Fruit fly (Drosophila melanogaster) whole organism, embryonic: Measurements from ENCODE around the gene CG14036.

Experiments
- B-H1 ChIP-seq: fragments of 200-800 bp; sonication (Bioruptor generic); IDR thresholded peaks from 3 replicates; pipeline ENCODE4 v1.3.6; 2022; ENCODE audit warnings: missing biosample characterization, missing genetic modification characterization
- BtbVII ChIP-seq: fragments of 200-800 bp; sonication (Bioruptor generic); optimal IDR thresholded peaks from 3 replicates; lab custom pipeline; 2017; ENCODE audit warnings: missing biosample characterization, mild to moderate bottlenecking, missing genetic modification characterization
- Bteb2 ChIP-seq: fragments of 200-800 bp; sonication (Bioruptor generic); optimal IDR thresholded peaks from 2 replicates; lab custom pipeline; 2016; ENCODE audit warnings: missing biosample characterization, missing genetic modification characterization
- CG11247 ChIP-seq: fragments of 200-800 bp; sonication (Bioruptor generic); IDR thresholded peaks from 2 replicates; pipeline ENCODE4 v1.3.6; 2022; ENCODE audit warnings: missing biosample characterization, missing genetic modification characterization
- CG14860 ChIP-seq: fragments of 200-800 bp; sonication (Bioruptor generic); IDR thresholded peaks from 3 replicates; pipeline ENCODE4 v1.3.6; 2022; ENCODE audit warnings: missing biosample characterization, missing genetic modification characterization; ENCODE audit not compliant: partially characterized antibody
- CG15011 ChIP-seq: fragments of 200-800 bp; sonication (Bioruptor generic); optimal IDR thresholded peaks from 3 replicates; lab custom pipeline; 2018; ENCODE audit warnings: missing biosample characterization, mild to moderate bottlenecking, missing genetic modification characterization
- CG17359 ChIP-seq: fragments of 200-800 bp; sonication (Bioruptor generic); optimal IDR thresholded peaks from 3 replicates; lab custom pipeline; 2018; ENCODE audit warnings: missing biosample characterization, mild to moderate bottlenecking, missing genetic modification characterization, moderate library complexity
- CG2875 ChIP-seq: fragments of 200-800 bp; sonication (Bioruptor generic); optimal IDR thresholded peaks from 2 replicates; lab custom pipeline; 2017; ENCODE audit warnings: missing biosample characterization, mild to moderate bottlenecking, missing genetic modification characterization, missing genetic modification reagents
- CG30403 ChIP-seq: fragments of 200-800 bp; sonication (Bioruptor generic); optimal IDR thresholded peaks from 3 replicates; lab custom pipeline; 2016; ENCODE audit warnings: missing biosample characterization, missing genetic modification characterization
- CG5180 ChIP-seq: fragments of 200-800 bp; sonication (Bioruptor generic); optimal IDR thresholded peaks from 3 replicates; lab custom pipeline; 2017; ENCODE audit warnings: missing biosample characterization, missing genetic modification characterization, mild to moderate bottlenecking, moderate library complexity, missing genetic modification reagents
- CG6272 ChIP-seq: fragments of 200-800 bp; sonication (Bioruptor generic); IDR thresholded peaks from 2 replicates; pipeline ENCODE4 v1.3.6; 2022; ENCODE audit warnings: missing biosample characterization, missing genetic modification characterization
- CG8089 ChIP-seq: fragments of 200-800 bp; sonication (Bioruptor generic); optimal IDR thresholded peaks from 3 replicates; lab custom pipeline; 2016; ENCODE audit warnings: missing biosample characterization, missing genetic modification characterization
- CG8388 ChIP-seq: fragments of 200-800 bp; sonication (Bioruptor generic); optimal IDR thresholded peaks from 2 replicates; lab custom pipeline; 2019; ENCODE audit warnings: missing biosample characterization, mild to moderate bottlenecking, missing genetic modification characterization, moderate library complexity
- CG9817 ChIP-seq: fragments of 200-800 bp; sonication (Bioruptor generic); optimal IDR thresholded peaks from 2 replicates; lab custom pipeline; 2018; ENCODE audit warnings: missing biosample characterization, mild to moderate bottlenecking, missing genetic modification characterization, moderate library complexity
- Camta ChIP-seq: fragments of 200-800 bp; sonication (Bioruptor generic); optimal IDR thresholded peaks from 2 replicates; lab custom pipeline; 2016; ENCODE audit warnings: missing biosample characterization, missing genetic modification characterization
- D19A ChIP-seq: fragments of 200-800 bp; optimal IDR thresholded peaks from 3 replicates; lab custom pipeline; 2019; ENCODE audit warnings: missing biosample characterization, mild to moderate bottlenecking, missing genetic modification characterization, moderate library complexity
- Dbx ChIP-seq: fragments of 200-800 bp; sonication (Bioruptor generic); IDR thresholded peaks from 3 replicates; pipeline ENCODE4 v1.3.6; 2022; ENCODE audit warnings: missing biosample characterization, missing genetic modification characterization
- Fer1 ChIP-seq: fragments of 200-800 bp; sonication (Bioruptor generic); optimal IDR thresholded peaks from 2 replicates; lab custom pipeline; 2017; ENCODE audit warnings: missing biosample characterization, mild to moderate bottlenecking, missing genetic modification characterization
- GATAe ChIP-seq: fragments of 200-800 bp; sonication (Bioruptor generic); conservative IDR thresholded peaks from 2 replicates; pipeline ENCODE4 v1.3.6; 2022; ENCODE audit warnings: missing biosample characterization, missing genetic modification characterization
- Gsc ChIP-seq: fragments of 200-800 bp; sonication (Bioruptor generic); IDR thresholded peaks from 2 replicates; pipeline ENCODE4 v1.3.6; 2022; ENCODE audit warnings: missing biosample characterization, missing genetic modification characterization
- HLH3B ChIP-seq: fragments of 200-800 bp; sonication (Bioruptor generic); IDR thresholded peaks from 2 replicates; pipeline ENCODE4 v1.3.6; 2022; ENCODE audit warnings: missing biosample characterization, missing genetic modification characterization
- Hmx ChIP-seq: fragments of 200-800 bp; sonication (Bioruptor generic); optimal IDR thresholded peaks from 2 replicates; lab custom pipeline; 2016; ENCODE audit warnings: missing biosample characterization, missing genetic modification characterization
- Hsf ChIP-seq: fragments of 200-800 bp; sonication (Bioruptor generic); optimal IDR thresholded peaks from 3 replicates; lab custom pipeline; 2016; ENCODE audit warnings: missing biosample characterization, missing genetic modification characterization
- Jarid2 ChIP-seq: fragments of 200-800 bp; sonication (Bioruptor generic); optimal IDR thresholded peaks from 3 replicates; lab custom pipeline; 2017; ENCODE audit warnings: mild to moderate bottlenecking, missing biosample characterization, missing genetic modification reagents, missing genetic modification characterization
- Lhr ChIP-seq: fragments of 200-800 bp; sonication (Bioruptor generic); optimal IDR thresholded peaks from 3 replicates; lab custom pipeline; 2017; ENCODE audit warnings: mild to moderate bottlenecking, missing biosample characterization, missing genetic modification reagents, missing genetic modification characterization
- Med ChIP-seq: fragments of 200-800 bp; sonication (Bioruptor generic); peaks from one replicate; lab custom pipeline; 2016; ENCODE audit warnings: missing biosample characterization, missing genetic modification characterization, mild to moderate bottlenecking, inconsistent platforms, moderate library complexity
- Myb ChIP-seq: fragments of 200-800 bp; sonication (Bioruptor generic); optimal IDR thresholded peaks from 2 replicates; lab custom pipeline; 2016; ENCODE audit warnings: missing biosample characterization, missing genetic modification characterization
- NK7.1 ChIP-seq: fragments of 200-800 bp; sonication (Bioruptor generic); optimal IDR thresholded peaks from 3 replicates; lab custom pipeline; 2016; ENCODE audit warnings: missing biosample characterization, missing genetic modification characterization
- Ptx1 ChIP-seq: fragments of 200-800 bp; sonication (Bioruptor generic); IDR thresholded peaks from 2 replicates; pipeline ENCODE4 v1.3.6; 2022; ENCODE audit warnings: missing biosample characterization, missing genetic modification characterization
- Sry-β ChIP-seq: fragments of 200-800 bp; sonication (Bioruptor generic); optimal IDR thresholded peaks from 2 replicates; lab custom pipeline; 2018; ENCODE audit warnings: missing biosample characterization, mild to moderate bottlenecking, missing genetic modification characterization, moderate library complexity
- TFAM ChIP-seq: fragments of 200-800 bp; sonication (Bioruptor generic); optimal IDR thresholded peaks from 2 replicates; lab custom pipeline; 2017; ENCODE audit warnings: missing biosample characterization, missing genetic modification characterization, inconsistent platforms
- bab2 ChIP-seq: fragments of 200-800 bp; sonication (Bioruptor generic); optimal IDR thresholded peaks from 2 replicates; lab custom pipeline; 2016; ENCODE audit warnings: missing biosample characterization, missing genetic modification characterization
- cg ChIP-seq: fragments of 200-800 bp; sonication (Bioruptor generic); optimal IDR thresholded peaks from 3 replicates; lab custom pipeline; 2019; ENCODE audit warnings: missing biosample characterization, mild to moderate bottlenecking, missing genetic modification characterization, moderate library complexity
- ci ChIP-seq: fragments of 200-800 bp; sonication (Bioruptor generic); IDR thresholded peaks from 3 replicates; pipeline ENCODE4 v1.3.6; 2022; ENCODE audit warnings: missing biosample characterization, missing genetic modification characterization
- crol ChIP-seq: fragments of 200-800 bp; sonication (Bioruptor generic); IDR thresholded peaks from 2 replicates; pipeline ENCODE4 v1.3.6; 2022; ENCODE audit warnings: missing biosample characterization, missing genetic modification characterization
- eve ChIP-seq, 2 experiments: fragments of >200 bp; optimal IDR thresholded peaks; 2 replicates each; lab custom pipeline; 2017; ENCODE audit warnings: missing biosample characterization in 2 of 2, missing genetic modification characterization in 2 of 2
- fd3F ChIP-seq: fragments of 200-800 bp; sonication (Bioruptor generic); optimal IDR thresholded peaks from 2 replicates; lab custom pipeline; 2018; ENCODE audit warnings: missing biosample characterization, mild to moderate bottlenecking, missing genetic modification characterization, moderate library complexity
- gce ChIP-seq: fragments of 200-800 bp; sonication (Bioruptor generic); IDR thresholded peaks from 3 replicates; pipeline ENCODE4 v1.3.6; 2022; ENCODE audit warnings: missing biosample characterization, missing genetic modification characterization
- grau ChIP-seq: fragments of 200-800 bp; optimal IDR thresholded peaks from 3 replicates; lab custom pipeline; 2019; ENCODE audit warnings: missing biosample characterization, mild to moderate bottlenecking, missing genetic modification characterization, moderate library complexity
- insv ChIP-seq, 2 experiments: fragments of 200-800 bp; sonication (Bioruptor generic); optimal IDR thresholded peaks; 3 replicates each; lab custom pipeline; 2016 to 2018; ENCODE audit warnings: missing biosample characterization in 2 of 2, missing genetic modification characterization in 2 of 2
- klu ChIP-seq: fragments of 200-800 bp; sonication (Bioruptor generic); IDR thresholded peaks from 2 replicates; pipeline ENCODE4 v1.3.6; 2022; ENCODE audit warnings: missing biosample characterization, missing genetic modification characterization
- lilli ChIP-seq: fragments of 200-800 bp; sonication (Bioruptor generic); optimal IDR thresholded peaks from 3 replicates; lab custom pipeline; 2016; ENCODE audit warnings: missing biosample characterization, missing genetic modification characterization
- maf-S ChIP-seq: fragments of 200-800 bp; sonication (Bioruptor generic); optimal IDR thresholded peaks from 2 replicates; lab custom pipeline; 2016; ENCODE audit warnings: missing biosample characterization, missing genetic modification characterization
- p53 ChIP-seq: fragments of 200-800 bp; sonication (Bioruptor generic); optimal IDR thresholded peaks from 2 replicates; lab custom pipeline; 2016; ENCODE audit warnings: missing biosample characterization, missing genetic modification characterization
- pho ChIP-seq: fragments of 200-800 bp; sonication (Bioruptor generic); optimal IDR thresholded peaks from 2 replicates; lab custom pipeline; 2016; ENCODE audit warnings: missing biosample characterization, missing genetic modification characterization
- pros ChIP-seq: fragments of 200-800 bp; sonication (Bioruptor generic); optimal IDR thresholded peaks from 3 replicates; lab custom pipeline; 2019; ENCODE audit warnings: missing biosample characterization, mild to moderate bottlenecking, missing genetic modification characterization, moderate library complexity
- schlank ChIP-seq: fragments of 200-800 bp; sonication (Bioruptor generic); optimal IDR thresholded peaks from 2 replicates; lab custom pipeline; 2018; ENCODE audit warnings: missing biosample characterization, mild to moderate bottlenecking, missing genetic modification characterization
- sens ChIP-seq: fragments of 200-800 bp; sonication (Bioruptor generic); peaks from one replicate; lab custom pipeline; 2016; ENCODE audit warnings: missing biosample characterization, missing genetic modification characterization
- so ChIP-seq: fragments of 200-800 bp; sonication (Bioruptor generic); IDR thresholded peaks from 3 replicates; pipeline ENCODE4 v1.3.6; 2022; ENCODE audit warnings: missing biosample characterization, missing genetic modification characterization
- vfl ChIP-seq: fragments of 200-800 bp; sonication (Bioruptor generic); optimal IDR thresholded peaks from 2 replicates; lab custom pipeline; 2016; ENCODE audit warnings: missing biosample characterization, missing genetic modification characterization
- z ChIP-seq: fragments of 200-800 bp; sonication (Bioruptor generic); IDR thresholded peaks from 3 replicates; pipeline ENCODE4 v1.3.6; 2022; ENCODE audit warnings: missing biosample characterization, missing genetic modification characterization
- zfh1 ChIP-seq: fragments of 200-800 bp; sonication (Bioruptor generic); IDR thresholded peaks from 3 replicates; pipeline ENCODE4 v1.3.6; 2022; ENCODE audit warnings: missing biosample characterization, missing genetic modification characterization

Gene CG14036

dm6 chr2L:5043043-5043442 lies 11.8 kb downstream of the CG14036 start, which contains the start of the genes CG33995, CG44000 and CG44001 (continued):
- TF ChIP-seq Sry-β (GFP tag; lab: Kevin White, UChicago) = no peak
- peak; percentile 53; the same call in 2 of the 3 replicates for TF ChIP-seq Dbx (GFP tag; lab: Robert Waterston, UW)
- TF ChIP-seq GATAe (GFP tag; lab: Robert Waterston, UW) = no peak
- peak; percentile 67 for TF ChIP-seq CG30403
- TF ChIP-seq insv (GFP tag; optimal IDR thresholded peaks at IDR 0.05; lab: Kevin White, UChicago) = peak in 1 of 2 experiments; percentile 8
- TF ChIP-seq CG2875 (GFP tag; lab: Kevin White, UChicago) = no peak
- no peak for TF ChIP-seq eve (GFP tag; optimal IDR thresholded peaks at IDR 0.05; lab: Kevin White, UChicago)
- peak; percentile 11 for TF ChIP-seq Fer1 (GFP tag; lab: Kevin White, UChicago)
- peak; percentile 49 for TF ChIP-seq Ptx1
- no peak for TF ChIP-seq BtbVII (GFP tag; lab: Kevin White, UChicago)
- TF ChIP-seq gce (GFP tag; lab: Robert Waterston, UW) = no peak
- TF ChIP-seq klu (GFP tag; lab: Robert Waterston, UW) = no peak
- TF ChIP-seq so = no peak
- peak; percentile 78 for TF ChIP-seq Myb (GFP tag; lab: Kevin White, UChicago)
- TF ChIP-seq fd3F (GFP tag; lab: Kevin White, UChicago) = no peak
- peak; percentile 70 for TF ChIP-seq ci (GFP tag; lab: Robert Waterston, UW)
- TF ChIP-seq pros = no peak
- TF ChIP-seq Med = peak; percentile 96
- TF ChIP-seq sens (GFP tag; lab: Kevin White, UChicago) = peak; percentile 93
- TF ChIP-seq bab2 = peak; percentile 46
- peak; percentile 14 for TF ChIP-seq schlank
- no peak for TF ChIP-seq CG17359 (tag; lab: Kevin White, UChicago)
- TF ChIP-seq CG14860 = 0 out of 3 replicates have a peak, but pooled peaks have one; percentile 20
- no peak for TF ChIP-seq CG5180 (GFP tag; lab: Kevin White, UChicago)
- no peak for TF ChIP-seq cg (GFP tag; lab: Kevin White, UChicago)
- TF ChIP-seq Hsf (GFP tag; lab: Kevin White, UChicago) = peak; percentile 61
- TF ChIP-seq NK7.1 = no peak
- 0 out of 2 replicates have a peak, but pooled peaks have one; percentile 5 for TF ChIP-seq HLH3B (GFP tag; lab: Robert Waterston, UW)
- TF ChIP-seq D19A = no peak
- peak; percentile 35 for TF ChIP-seq Lhr (GFP tag; lab: Kevin White, UChicago)
- peak; percentile 57; the same call in 2 of the 3 replicates for TF ChIP-seq zfh1 (GFP tag; lab: Robert Waterston, UW)
- TF ChIP-seq pho (GFP tag; lab: Kevin White, UChicago) = peak; percentile 58
- TF ChIP-seq p53 = peak; percentile 23
- no peak for TF ChIP-seq Gsc
- peak; percentile 44 for TF ChIP-seq vfl (GFP tag; lab: Kevin White, UChicago)
- peak; percentile 14 for TF ChIP-seq maf-S (GFP tag; lab: Kevin White, UChicago)
- no peak for TF ChIP-seq Hmx (GFP tag; lab: Kevin White, UChicago)
- no peak for TF ChIP-seq crol (GFP tag; lab: Robert Waterston, UW)
- TF ChIP-seq CG11247 (GFP tag; lab: Robert Waterston, UW) = 0 out of 2 replicates have a peak, but pooled peaks have one; percentile 12
- no peak for TF ChIP-seq TFAM
- no peak for TF ChIP-seq CG8388 (GFP tag; lab: Kevin White, UChicago)
- peak; percentile 75 for TF ChIP-seq lilli (GFP tag; lab: Kevin White, UChicago)
- peak; percentile 2 for TF ChIP-seq Jarid2 (GFP tag; lab: Kevin White, UChicago)
- peak; percentile 8 for TF ChIP-seq Bteb2 (GFP tag; lab: Kevin White, UChicago)
- no peak for TF ChIP-seq z
- TF ChIP-seq CG8089 = no peak
- no peak for TF ChIP-seq CG6272
- peak; percentile 50 for TF ChIP-seq grau (tag; lab: Kevin White, UChicago)
- TF ChIP-seq CG9817 (tag; lab: Kevin White, UChicago) = peak; percentile 52
- no peak for TF ChIP-seq B-H1 (GFP tag; lab: Robert Waterston, UW)
- peak; percentile 41 for TF ChIP-seq Camta (GFP tag; lab: Kevin White, UChicago)
- no peak for TF ChIP-seq CG15011 (GFP tag; lab: Kevin White, UChicago)
